Worm (Caenorhabditis elegans) whole organism, young adult: ENCODE measurements around the gene cyp-34A10.

Experiments used
- B0019.2 ChIP-seq: fragments of 200-800 bp; sonication (Bioruptor generic); conservative IDR thresholded peaks from 2 replicates; pipeline ENCODE4 v1.3.6; 2022; ENCODE audit warnings: missing genetic modification reagents, missing genetic modification characterization, missing compliant biosample characterization
- B0336.3 ChIP-seq: fragments of 200-800 bp; sonication (Bioruptor generic); IDR thresholded peaks from 2 replicates; pipeline ENCODE4 v1.3.6; 2022; ENCODE audit warnings: missing genetic modification characterization, missing compliant biosample characterization
- D2030.7 ChIP-seq: fragments of 200-800 bp; sonication (Bioruptor generic); IDR thresholded peaks from 2 replicates; pipeline ENCODE4 v1.3.6; 2022; ENCODE audit warnings: missing genetic modification reagents, missing genetic modification characterization, missing compliant biosample characterization
- F37B4.10 ChIP-seq: fragments of 200-800 bp; sonication (Bioruptor generic); IDR thresholded peaks from 2 replicates; pipeline ENCODE4 v1.3.6; 2022; ENCODE audit warnings: missing genetic modification characterization, missing compliant biosample characterization
- F39B2.1 ChIP-seq: fragments of 200-800 bp; sonication (Bioruptor generic); IDR thresholded peaks from 2 replicates; pipeline ENCODE4 v1.3.6; 2022; ENCODE audit warnings: missing genetic modification reagents, missing genetic modification characterization, missing compliant biosample characterization
- F49E8.2 ChIP-seq: sonication (generic microtip); optimal IDR thresholded peaks from 3 replicates; lab custom pipeline; 2017; ENCODE audit warnings: missing genetic modification characterization, mild to moderate bottlenecking, missing compliant biosample characterization, antibody characterized with exemption, moderate library complexity; ENCODE audit not compliant: insufficient read depth
- F55B11.4 ChIP-seq: sonication (generic microtip); optimal IDR thresholded peaks from 2 replicates; lab custom pipeline; 2016; ENCODE audit warnings: missing compliant biosample characterization, missing genetic modification characterization, borderline replicate concordance; ENCODE audit not compliant: insufficient read depth
- Y53F4B.3 ChIP-seq: fragments of 200-800 bp; sonication (Bioruptor generic); IDR thresholded peaks from 2 replicates; pipeline ENCODE4 v1.3.6; 2022; ENCODE audit warnings: missing genetic modification reagents, missing genetic modification characterization, missing compliant biosample characterization
- Y53G8AR.9 ChIP-seq: fragments of 200-800 bp; sonication (Bioruptor generic); conservative IDR thresholded peaks from 2 replicates; pipeline ENCODE4 v1.3.6; 2022; ENCODE audit warnings: missing genetic modification reagents, missing genetic modification characterization, missing compliant biosample characterization
- Y56A3A.18 ChIP-seq: fragments of 200-800 bp; sonication (Bioruptor generic); IDR thresholded peaks from 2 replicates; pipeline ENCODE4 v1.3.6; 2022; ENCODE audit warnings: missing genetic modification reagents, missing genetic modification characterization, missing compliant biosample characterization
- Y67H2A.10 ChIP-seq: fragments of 200-800 bp; sonication (Bioruptor generic); conservative IDR thresholded peaks from 2 replicates; pipeline ENCODE4 v1.3.6; 2022; ENCODE audit warnings: missing genetic modification reagents, missing genetic modification characterization, missing compliant biosample characterization
- attf-3 ChIP-seq: fragments of 200-800 bp; sonication (Bioruptor generic); conservative IDR thresholded peaks from 2 replicates; pipeline ENCODE4 v1.3.6; 2022; ENCODE audit warnings: missing genetic modification reagents, missing genetic modification characterization, missing compliant biosample characterization
- bed-2 ChIP-seq: fragments of 200-800 bp; sonication (Bioruptor generic); IDR thresholded peaks from 2 replicates; pipeline ENCODE4 v1.3.6; 2022; ENCODE audit warnings: missing genetic modification reagents, missing genetic modification characterization, missing compliant biosample characterization
- cebp-1 ChIP-seq, 2 experiments: fragments of 200-800 bp in 1 of 2; sonication (Bioruptor generic) in 1 of 2; sonication (generic microtip) in 1 of 2; IDR thresholded peaks in 1 of 2; optimal IDR thresholded peaks in 1 of 2; 2 replicates each; pipeline versions ENCODE4 v1.3.6 to Lab custom; 2017 to 2022; ENCODE audit warnings: missing compliant biosample characterization in 2 of 2, missing genetic modification characterization in 2 of 2, mild to moderate bottlenecking in 1 of 2, missing genetic modification reagents in 1 of 2, moderate library complexity in 1 of 2
- ceh-27 ChIP-seq: fragments of 200-800 bp; sonication (Bioruptor generic); optimal IDR thresholded peaks from 2 replicates; lab custom pipeline; 2018; ENCODE audit warnings: mild to moderate bottlenecking, missing genetic modification characterization, moderate library complexity, missing compliant biosample characterization
- die-1 ChIP-seq: sonication (generic microtip); optimal IDR thresholded peaks from 2 replicates; lab custom pipeline; 2016; ENCODE audit warnings: missing genotype, mild to moderate bottlenecking, missing genetic modification characterization, missing compliant biosample characterization
- dox-1 ChIP-seq: fragments of 200-800 bp; sonication (Bioruptor generic); IDR thresholded peaks from 2 replicates; pipeline ENCODE4 v1.3.6; 2022; ENCODE audit warnings: missing genetic modification reagents, missing genetic modification characterization, missing compliant biosample characterization
- egl-18 ChIP-seq: fragments of 200-800 bp; sonication (Bioruptor generic); IDR thresholded peaks from 2 replicates; pipeline ENCODE4 v1.3.6; 2022; ENCODE audit warnings: missing genetic modification reagents, missing genetic modification characterization, missing compliant biosample characterization
- egrh-3 ChIP-seq: fragments of 200-800 bp; sonication (Bioruptor generic); IDR thresholded peaks from 2 replicates; pipeline ENCODE4 v1.3.6; 2022; ENCODE audit warnings: missing genetic modification reagents, missing genetic modification characterization, missing compliant biosample characterization
- ekl-4 ChIP-seq: fragments of 200-800 bp; sonication (Bioruptor generic); IDR thresholded peaks from 2 replicates; pipeline ENCODE4 v1.3.6; 2022; ENCODE audit warnings: missing genetic modification reagents, missing genetic modification characterization, missing compliant biosample characterization
- hrde-1 ChIP-seq: sonication (generic microtip); optimal IDR thresholded peaks from 2 replicates; lab custom pipeline; 2016; ENCODE audit warnings: missing genetic modification characterization, mild to moderate bottlenecking, missing compliant biosample characterization, moderate library complexity, missing genotype, missing genetic modification reagents, borderline replicate concordance
- let-607 ChIP-seq, 2 experiments: fragments of 200-800 bp in 1 of 2; sonication (Bioruptor generic) in 1 of 2; sonication (generic microtip) in 1 of 2; optimal IDR thresholded peaks; 2 replicates each; lab custom pipeline; 2016 to 2018; ENCODE audit warnings: mild to moderate bottlenecking in 2 of 2, missing compliant biosample characterization in 2 of 2, missing genetic modification characterization in 2 of 2, moderate library complexity in 2 of 2, missing genotype in 1 of 2
- lin-26 ChIP-seq: fragments of 200-800 bp; sonication (Bioruptor generic); IDR thresholded peaks from 2 replicates; pipeline ENCODE4 v1.3.6; 2022; ENCODE audit warnings: missing genetic modification reagents, missing genetic modification characterization, missing compliant biosample characterization
- lin-40 ChIP-seq: sonication (generic microtip); optimal IDR thresholded peaks from 2 replicates; lab custom pipeline; 2016; ENCODE audit warnings: missing genetic modification characterization, mild to moderate bottlenecking, missing compliant biosample characterization, missing genotype, missing genetic modification reagents
- lsy-27 ChIP-seq: sonication (generic microtip); optimal IDR thresholded peaks from 2 replicates; lab custom pipeline; 2017; ENCODE audit warnings: missing genetic modification characterization, mild to moderate bottlenecking, missing compliant biosample characterization, antibody characterized with exemption, missing genotype, borderline replicate concordance; ENCODE audit not compliant: insufficient read depth
- mes-4 ChIP-seq: sonication (generic microtip); optimal IDR thresholded peaks from 2 replicates; lab custom pipeline; 2016; ENCODE audit warnings: missing genotype, missing genetic modification characterization, missing compliant biosample characterization
- mxl-1 ChIP-seq: sonication (generic microtip); optimal IDR thresholded peaks from 2 replicates; lab custom pipeline; 2016; ENCODE audit warnings: missing genetic modification characterization, missing compliant biosample characterization
- nfya-2 ChIP-seq: fragments of 200-800 bp; sonication (Bioruptor generic); IDR thresholded peaks from 2 replicates; pipeline ENCODE4 v1.3.6; 2022; ENCODE audit warnings: missing genetic modification reagents, missing genetic modification characterization, missing compliant biosample characterization
- nhr-179 ChIP-seq: sonication (generic microtip); optimal IDR thresholded peaks from 2 replicates; lab custom pipeline; 2016; ENCODE audit warnings: mild to moderate bottlenecking, missing genetic modification characterization, missing compliant biosample characterization
- rcor-1 ChIP-seq: fragments of 200-800 bp; sonication (Bioruptor generic); IDR thresholded peaks from 2 replicates; pipeline ENCODE4 v1.3.6; 2022; ENCODE audit warnings: missing genetic modification reagents, missing genetic modification characterization, missing compliant biosample characterization
- rec-8 ChIP-seq, 2 experiments: sonication (generic microtip); optimal IDR thresholded peaks; 2 replicates each; lab custom pipeline; 2016; ENCODE audit warnings: mild to moderate bottlenecking in 2 of 2, missing genetic modification characterization in 2 of 2, missing genetic modification reagents in 2 of 2, missing genotype in 2 of 2, missing biosample characterization in 1 of 2, missing compliant biosample characterization in 1 of 2, moderate library complexity in 1 of 2
- snpc-4 ChIP-seq, 5 experiments: fragments of 150-350 bp in 1 of 5; sonication (generic microtip) in 4 of 5; optimal IDR thresholded peaks; 2 replicates each; lab custom pipeline; 2014 to 2018; ENCODE audit warnings: missing genetic modification characterization in 5 of 5, missing biosample characterization in 3 of 5, antibody characterized with exemption in 2 of 5, mild to moderate bottlenecking in 2 of 5, missing compliant biosample characterization in 2 of 5, missing genotype in 2 of 5, moderate library complexity in 2 of 5, missing genetic modification reagents in 1 of 5
- zfh-2 ChIP-seq: fragments of 200-800 bp; sonication (Bioruptor generic); conservative IDR thresholded peaks from 2 replicates; pipeline ENCODE4 v1.3.6; 2022; ENCODE audit warnings: missing genetic modification reagents, missing genetic modification characterization, missing compliant biosample characterization
- zim-3 ChIP-seq: sonication (generic microtip); optimal IDR thresholded peaks from 2 replicates; lab custom pipeline; 2017; ENCODE audit warnings: mild to moderate bottlenecking, missing genetic modification characterization, moderate library complexity, missing compliant biosample characterization
- ztf-3 ChIP-seq: fragments of 200-800 bp; sonication (Bioruptor generic); optimal IDR thresholded peaks from 2 replicates; lab custom pipeline; 2018; ENCODE audit warnings: mild to moderate bottlenecking, missing genetic modification characterization, missing compliant biosample characterization

Gene cyp-34A10

DNA sequence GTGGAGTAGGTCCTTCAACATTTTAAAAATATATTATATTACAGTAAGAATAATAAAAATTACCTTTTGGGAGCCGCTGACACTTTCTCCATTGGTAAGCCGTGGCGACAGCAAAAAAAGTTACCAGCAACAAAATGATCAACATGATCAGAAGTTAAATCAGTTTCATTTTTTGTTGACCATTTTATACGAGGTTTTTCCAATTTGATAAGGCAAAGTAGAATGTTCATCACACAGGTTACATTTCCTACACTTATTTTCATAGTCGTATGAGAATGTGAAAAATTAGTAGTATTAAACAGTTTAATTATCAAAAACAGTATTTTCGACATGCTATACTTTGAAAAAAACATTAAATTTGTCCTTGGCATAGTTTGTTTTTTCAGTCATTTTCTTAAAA is at the start of gene cyp-34A10:
cyp-34A10 (minus strand) TSS at position 146 of the 400 bp plus-strand sequence.
- TF ChIP-seq ceh-27 (GFP tag; lab: Kevin White, UChicago): no peak
- no peak for TF ChIP-seq snpc-4 (GFP tag; optimal IDR thresholded peaks at IDR 0.05; lab: Kevin White, UChicago)
- TF ChIP-seq snpc-4 (tag; optimal IDR thresholded peaks at IDR 0.05; lab: Kevin White, UChicago): no peak
- TF ChIP-seq lin-26 (GFP tag; lab: Robert Waterston, UW): no peak
- no peak for TF ChIP-seq D2030.7 (GFP tag; lab: Robert Waterston, UW)
- no peak for TF ChIP-seq cebp-1 (GFP tag; IDR thresholded peaks at IDR 0.05; lab: Robert Waterston, UW)
- no peak for TF ChIP-seq cebp-1 (tag; optimal IDR thresholded peaks at IDR 0.05; lab: Kevin White, UChicago)
- no peak for TF ChIP-seq attf-3 (GFP tag; lab: Robert Waterston, UW)
- no peak for TF ChIP-seq hrde-1
- TF ChIP-seq F39B2.1 (GFP tag; lab: Robert Waterston, UW): no peak
- no peak for TF ChIP-seq let-607 (tag; optimal IDR thresholded peaks at IDR 0.05; lab: Kevin White, UChicago)
- TF ChIP-seq lin-40 (tag; lab: Kevin White, UChicago): no peak
- no peak for TF ChIP-seq F55B11.4
- TF ChIP-seq B0019.2 (GFP tag; lab: Robert Waterston, UW): no peak
- no peak for TF ChIP-seq Y53F4B.3 (GFP tag; lab: Robert Waterston, UW)
- TF ChIP-seq egl-18 (GFP tag; lab: Robert Waterston, UW): no peak
- no peak for TF ChIP-seq Y67H2A.10 (GFP tag; lab: Robert Waterston, UW)
- TF ChIP-seq rec-8 (tag; optimal IDR thresholded peaks at IDR 0.05; lab: Kevin White, UChicago): no peak
- TF ChIP-seq mes-4 (tag; lab: Kevin White, UChicago): no peak
- no peak for TF ChIP-seq dox-1 (GFP tag; lab: Robert Waterston, UW)
- no peak for TF ChIP-seq mxl-1 (tag; lab: Kevin White, UChicago)
- no peak for TF ChIP-seq rcor-1 (GFP tag; lab: Robert Waterston, UW)

DNA sequence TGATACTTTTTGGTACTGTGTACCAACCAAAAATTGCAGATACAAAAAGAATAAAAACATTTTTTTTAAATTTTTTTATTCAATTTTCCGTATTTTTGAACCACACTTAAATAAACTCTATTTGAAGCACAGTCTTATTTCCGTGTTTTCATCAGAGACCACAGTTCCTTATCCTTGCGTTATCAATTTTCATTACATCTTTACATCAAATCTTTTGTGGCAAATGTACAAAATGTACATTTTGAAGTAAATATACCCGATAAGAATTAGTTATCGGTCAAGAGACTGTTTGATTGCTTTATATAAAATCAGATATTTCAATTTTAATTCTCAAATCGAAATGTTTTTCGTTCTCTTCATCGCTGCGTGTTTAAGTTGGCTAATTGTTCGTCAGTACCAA is 49.5 kb upstream of the cyp-34A10 start, which contains the start of gene cyp-35A3:
cyp-35A3 (plus strand) TSS at position 301 of the 400 bp plus-strand sequence.
- no peak for TF ChIP-seq Y56A3A.18 (GFP tag; lab: Robert Waterston, UW)
- TF ChIP-seq nfya-2: no peak
- TF ChIP-seq zim-3: no peak
- no peak for TF ChIP-seq F37B4.10
- no peak for TF ChIP-seq F49E8.2 (tag; lab: Kevin White, UChicago)
- no peak for TF ChIP-seq ekl-4 (GFP tag; lab: Robert Waterston, UW)
- no peak for TF ChIP-seq lsy-27
- TF ChIP-seq egrh-3 (GFP tag; lab: Robert Waterston, UW): no peak
- no peak for TF ChIP-seq rcor-1 (GFP tag; lab: Robert Waterston, UW)
- no peak for TF ChIP-seq nhr-179 (tag; lab: Kevin White, UChicago)
- TF ChIP-seq die-1 (tag; lab: Kevin White, UChicago): no peak
- TF ChIP-seq mxl-1 (tag; lab: Kevin White, UChicago): no peak
- TF ChIP-seq Y53G8AR.9: no peak
- TF ChIP-seq Y67H2A.10 (GFP tag; lab: Robert Waterston, UW): no peak
- TF ChIP-seq ztf-3 (GFP tag; lab: Kevin White, UChicago): no peak
- TF ChIP-seq B0336.3 (GFP tag; lab: Robert Waterston, UW): no peak
- no peak for TF ChIP-seq bed-2
- no peak for TF ChIP-seq zfh-2 (GFP tag; lab: Robert Waterston, UW)
- TF ChIP-seq, all 124 proteins: peak for 0
